Worm (Caenorhabditis elegans): ENCODE data around the gene fbxa-214.

The fbxa-214 gene

DNA sequence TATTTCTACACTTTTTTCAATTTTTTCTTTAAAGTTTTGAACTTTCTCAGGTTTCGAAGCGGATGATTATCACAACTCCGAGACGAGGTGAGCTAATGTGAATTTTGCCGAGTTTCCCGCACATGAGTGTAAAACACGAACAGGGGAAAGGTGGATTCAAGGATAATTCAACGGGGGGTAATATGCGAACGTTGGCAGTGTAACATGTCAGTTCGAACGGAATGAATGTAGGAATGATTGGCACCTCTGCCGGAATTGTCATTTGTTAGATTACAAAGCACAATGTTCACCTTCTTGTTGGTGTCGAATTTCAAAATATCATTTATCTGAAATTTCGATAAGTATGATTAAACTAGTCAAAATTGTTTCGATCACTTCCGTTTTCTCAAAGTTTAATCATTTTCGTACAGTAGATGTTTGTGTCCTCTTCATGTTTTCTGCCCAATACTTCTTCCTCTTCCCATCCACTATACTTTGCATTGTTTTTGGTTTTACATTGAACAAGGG lies 50.9 kb downstream of the fbxa-214 start, which contains the start of gene picc-1 (continued):
- no peak for TF ChIP-seq F55B11.4 (tag; optimal IDR thresholded peaks at IDR 0.05; ENCODE audit: borderline replicate concordance, insufficient read depth)
- TF ChIP-seq dox-1 (GFP tag; IDR thresholded peaks at IDR 0.05): 0 out of 2 replicates have a peak, but pooled peaks have one; percentile 18
- TF ChIP-seq lin-35 (GFP tag; optimal IDR thresholded peaks at IDR 0.05): no peak
- TF ChIP-seq ama-1 (optimal IDR thresholded peaks at IDR 0.05): no peak
- TF ChIP-seq ama-1 (GFP tag; optimal IDR thresholded peaks at IDR 0.05): no peak
- TF ChIP-seq cebp-1 (GFP tag; IDR thresholded peaks at IDR 0.05): peak; percentile 21; the same call in 1 of the 2 replicates
- TF ChIP-seq cebp-1 (tag; optimal IDR thresholded peaks at IDR 0.05): peak; percentile 7
- TF ChIP-seq hlh-12 (tag; optimal IDR thresholded peaks at IDR 0.05): no peak
- no peak for TF ChIP-seq hmg-20 (GFP tag; IDR thresholded peaks at IDR 0.05)
- TF ChIP-seq sdz-38 (tag; optimal IDR thresholded peaks at IDR 0.05): no peak
- 0 out of 2 replicates have a peak, but pooled peaks have one; percentile 51 for TF ChIP-seq hsf-1 (GFP tag; IDR thresholded peaks at IDR 0.05)
- TF ChIP-seq madf-6 (GFP tag; IDR thresholded peaks at IDR 0.05): peak; percentile 61
- no peak for TF ChIP-seq atf-7 (tag; optimal IDR thresholded peaks at IDR 0.05)
- no peak for TF ChIP-seq egrh-3 (GFP tag; IDR thresholded peaks at IDR 0.05)
- no peak for TF ChIP-seq F49E8.2 (tag; optimal IDR thresholded peaks at IDR 0.05; ENCODE audit: insufficient read depth)
- 0 out of 2 replicates have a peak, but pooled peaks have one; percentile 51 for TF ChIP-seq Y95B8A.8 (GFP tag; IDR thresholded peaks at IDR 0.05)
- no peak for TF ChIP-seq aptf-2 (GFP tag; conservative IDR thresholded peaks at IDR 0.05)
- TF ChIP-seq somi-1 (GFP tag; optimal IDR thresholded peaks at IDR 0.05): no peak
- TF ChIP-seq pha-4 (tag; optimal IDR thresholded peaks at IDR 0.05): no peak
- peak; percentile 25 for TF ChIP-seq lin-40 (tag; optimal IDR thresholded peaks at IDR 0.05)
- no peak for TF ChIP-seq gei-17 (GFP tag; optimal IDR thresholded peaks at IDR 0.05)
- TF ChIP-seq bed-2 (GFP tag; IDR thresholded peaks at IDR 0.05): no peak
- TF ChIP-seq unc-62 (GFP tag; optimal IDR thresholded peaks at IDR 0.05): no peak
- TF ChIP-seq D2030.7 (GFP tag; IDR thresholded peaks at IDR 0.05): peak; percentile 34; the same call in 1 of the 2 replicates
- TF ChIP-seq nfya-2 (GFP tag; IDR thresholded peaks at IDR 0.05): no peak
- TF ChIP-seq B0336.3 (GFP tag; IDR thresholded peaks at IDR 0.05): peak; percentile 78
- no peak for TF ChIP-seq ztf-3 (GFP tag; optimal IDR thresholded peaks at IDR 0.05)
- no peak for TF ChIP-seq nfya-1 (tag; optimal IDR thresholded peaks at IDR 0.05; ENCODE audit: borderline replicate concordance, insufficient read depth)
- no peak for TF ChIP-seq ztf-6 (GFP tag; IDR thresholded peaks at IDR 0.05)
- TF ChIP-seq snpc-3.4 (tag; optimal IDR thresholded peaks at IDR 0.05): no peak
- TF ChIP-seq F22D6.2 (tag; optimal IDR thresholded peaks at IDR 0.05): no peak
- no peak for TF ChIP-seq rpc-1 (optimal IDR thresholded peaks at IDR 0.05)
- no peak for TF ChIP-seq rpc-1 (tag; optimal IDR thresholded peaks at IDR 0.05)
- no peak for TF ChIP-seq let-526 (GFP tag; IDR thresholded peaks at IDR 0.05)
- TF ChIP-seq rec-8 (tag; optimal IDR thresholded peaks at IDR 0.05): no peak
- no peak; the same call in 1 of the 2 replicates for TF ChIP-seq attf-6 (GFP tag; IDR thresholded peaks at IDR 0.05)
- TF ChIP-seq T26A5.8 (tag; optimal IDR thresholded peaks at IDR 0.05): no peak
- no peak for TF ChIP-seq lsy-27 (tag; optimal IDR thresholded peaks at IDR 0.05; ENCODE audit: borderline replicate concordance, insufficient read depth)
- TF ChIP-seq ccch-3 (GFP tag; optimal IDR thresholded peaks at IDR 0.05): no peak
- no peak for TF ChIP-seq dpff-1 (tag; optimal IDR thresholded peaks at IDR 0.05)
- TF ChIP-seq chd-7 (tag; optimal IDR thresholded peaks at IDR 0.05): peak; percentile 50
- no peak for TF ChIP-seq B0261.1 (tag; optimal IDR thresholded peaks at IDR 0.05)
- TF ChIP-seq sea-2 (GFP tag; IDR thresholded peaks at IDR 0.05): no peak
- no peak for TF ChIP-seq ceh-79 (tag; optimal IDR thresholded peaks at IDR 0.05)
- TF ChIP-seq ceh-58 (GFP tag; IDR thresholded peaks at IDR 0.05): no peak
- TF ChIP-seq hlh-26 (GFP tag; conservative IDR thresholded peaks at IDR 0.05): no peak
- TF ChIP-seq F57C9.4 (tag; optimal IDR thresholded peaks at IDR 0.05): no peak
- peak; percentile 29 for TF ChIP-seq lin-54 (GFP tag; optimal IDR thresholded peaks at IDR 0.05)
- TF ChIP-seq Y53F4B.3 (GFP tag; IDR thresholded peaks at IDR 0.05): no peak
- TF ChIP-seq mxl-1 (tag; optimal IDR thresholded peaks at IDR 0.05): no peak
